Fruit fly (Drosophila melanogaster) whole organism, embryonic: ENCODE results near the gene HHEX.

Source experiments
- Abd-B ChIP-seq: fragments of 200-800 bp; sonication (Bioruptor generic); optimal IDR thresholded peaks from 2 replicates; lab custom pipeline; 2018; ENCODE audit warnings: missing biosample characterization, mild to moderate bottlenecking, missing genetic modification characterization, moderate library complexity
- Aef1 ChIP-seq: fragments of 200-800 bp; sonication (Bioruptor generic); IDR thresholded peaks from 3 replicates; pipeline ENCODE4 v1.3.6; 2022; ENCODE audit warnings: missing biosample characterization, missing genetic modification characterization
- Bgb ChIP-seq: fragments of 200-800 bp; sonication (Bioruptor generic); IDR thresholded peaks from 2 replicates; pipeline ENCODE4 v1.3.6; 2022; ENCODE audit warnings: missing biosample characterization, missing genetic modification characterization; ENCODE audit not compliant: partially characterized antibody
- CG10321 ChIP-seq: fragments of 200-800 bp; sonication (Bioruptor generic); IDR thresholded peaks from 2 replicates; pipeline ENCODE4 v1.3.6; 2022; ENCODE audit warnings: missing biosample characterization, missing genetic modification characterization
- CG10654 ChIP-seq: fragments of 200-800 bp; sonication (Bioruptor generic); optimal IDR thresholded peaks from 2 replicates; lab custom pipeline; 2016; ENCODE audit warnings: missing biosample characterization, missing genetic modification characterization
- CG10959 ChIP-seq: fragments of 200-800 bp; sonication (Bioruptor generic); IDR thresholded peaks from 2 replicates; pipeline ENCODE4 v1.3.6; 2022; ENCODE audit warnings: missing biosample characterization, missing genetic modification characterization
- CG11247 ChIP-seq: fragments of 200-800 bp; sonication (Bioruptor generic); IDR thresholded peaks from 2 replicates; pipeline ENCODE4 v1.3.6; 2022; ENCODE audit warnings: missing biosample characterization, missing genetic modification characterization
- CG12104 ChIP-seq: fragments of 200-800 bp; sonication (Bioruptor generic); optimal IDR thresholded peaks from 3 replicates; lab custom pipeline; 2016; ENCODE audit warnings: missing biosample characterization, missing genetic modification characterization
- CG15601 ChIP-seq: fragments of 200-800 bp; sonication (Bioruptor generic); optimal IDR thresholded peaks from 3 replicates; lab custom pipeline; 2019; ENCODE audit warnings: missing biosample characterization, mild to moderate bottlenecking, missing genetic modification characterization, moderate library complexity
- CG1602 ChIP-seq: fragments of 200-800 bp; sonication (Bioruptor generic); optimal IDR thresholded peaks from 3 replicates; lab custom pipeline; 2016; ENCODE audit warnings: missing biosample characterization, missing genetic modification characterization
- CG2678 ChIP-seq: fragments of 200-800 bp; sonication (Bioruptor generic); optimal IDR thresholded peaks from 3 replicates; lab custom pipeline; 2019; ENCODE audit warnings: missing biosample characterization, mild to moderate bottlenecking, missing genetic modification characterization, moderate library complexity
- CG34376 ChIP-seq: fragments of 200-800 bp; sonication (Bioruptor generic); optimal IDR thresholded peaks from 2 replicates; lab custom pipeline; 2018; ENCODE audit warnings: missing biosample characterization, mild to moderate bottlenecking, missing genetic modification characterization
- CG3995 ChIP-seq: fragments of 200-800 bp; sonication (Bioruptor generic); optimal IDR thresholded peaks from 3 replicates; lab custom pipeline; 2016; ENCODE audit warnings: missing biosample characterization, missing genetic modification characterization
- CG6272 ChIP-seq: fragments of 200-800 bp; sonication (Bioruptor generic); IDR thresholded peaks from 2 replicates; pipeline ENCODE4 v1.3.6; 2022; ENCODE audit warnings: missing biosample characterization, missing genetic modification characterization
- CG6813 ChIP-seq: fragments of 200-800 bp; sonication (Bioruptor generic); optimal IDR thresholded peaks from 2 replicates; lab custom pipeline; 2017; ENCODE audit warnings: missing biosample characterization, missing genetic modification characterization, mild to moderate bottlenecking, moderate library complexity, missing genetic modification reagents
- CG9609 ChIP-seq: fragments of 200-800 bp; sonication (Bioruptor generic); optimal IDR thresholded peaks from 3 replicates; lab custom pipeline; 2016; ENCODE audit warnings: missing biosample characterization, missing genetic modification characterization
- CG9932 ChIP-seq: fragments of 200-800 bp; sonication (Bioruptor generic); IDR thresholded peaks from 2 replicates; pipeline ENCODE4 v1.3.6; 2022; ENCODE audit warnings: missing biosample characterization, missing genetic modification characterization
- CTCF ChIP-seq: fragments of 200-800 bp; sonication (Bioruptor generic); optimal IDR thresholded peaks from 2 replicates; lab custom pipeline; 2017; ENCODE audit warnings: missing biosample characterization, mild to moderate bottlenecking, missing genetic modification characterization, moderate library complexity
- Camta ChIP-seq: fragments of 200-800 bp; sonication (Bioruptor generic); optimal IDR thresholded peaks from 2 replicates; lab custom pipeline; 2016; ENCODE audit warnings: missing biosample characterization, missing genetic modification characterization
- Dek ChIP-seq: fragments of 200-800 bp; sonication (Bioruptor generic); optimal IDR thresholded peaks from 3 replicates; lab custom pipeline; 2019; ENCODE audit warnings: missing biosample characterization, mild to moderate bottlenecking, missing genetic modification characterization, moderate library complexity
- Drgx ChIP-seq: fragments of 200-800 bp; sonication (Bioruptor generic); IDR thresholded peaks from 2 replicates; pipeline ENCODE4 v1.3.6; 2022; ENCODE audit warnings: missing biosample characterization, missing genetic modification characterization
- Ets65A ChIP-seq: fragments of 200-800 bp; sonication (Bioruptor generic); peaks from one replicate; lab custom pipeline; 2016; ENCODE audit warnings: missing biosample characterization, missing genetic modification characterization
- H2.0 ChIP-seq: fragments of 200-800 bp; sonication (Bioruptor generic); IDR thresholded peaks from 2 replicates; pipeline ENCODE4 v1.3.6; 2022; ENCODE audit warnings: missing biosample characterization, missing genetic modification characterization
- NK7.1 ChIP-seq: fragments of 200-800 bp; sonication (Bioruptor generic); optimal IDR thresholded peaks from 3 replicates; lab custom pipeline; 2016; ENCODE audit warnings: missing biosample characterization, missing genetic modification characterization
- Nf-YA ChIP-seq: fragments of 200-800 bp; sonication (Bioruptor generic); IDR thresholded peaks from 2 replicates; pipeline ENCODE4 v1.3.6; 2022; ENCODE audit warnings: missing biosample characterization, missing genetic modification characterization
- Oaz ChIP-seq: fragments of 200-800 bp; sonication (Bioruptor generic); IDR thresholded peaks from 2 replicates; pipeline ENCODE4 v1.3.6; 2022; ENCODE audit warnings: missing biosample characterization, missing genetic modification characterization
- TFAM ChIP-seq: fragments of 200-800 bp; sonication (Bioruptor generic); optimal IDR thresholded peaks from 2 replicates; lab custom pipeline; 2017; ENCODE audit warnings: missing biosample characterization, missing genetic modification characterization, inconsistent platforms
- Taf1 ChIP-seq: fragments of 200-800 bp; sonication (Bioruptor generic); IDR thresholded peaks from 2 replicates; pipeline ENCODE4 v1.3.6; 2022; ENCODE audit warnings: missing biosample characterization, missing genetic modification characterization
- Xbp1 ChIP-seq: fragments of 200-800 bp; sonication (Bioruptor generic); optimal IDR thresholded peaks from 3 replicates; lab custom pipeline; 2016; ENCODE audit warnings: missing biosample characterization, mild to moderate bottlenecking, missing genetic modification characterization
- bab2 ChIP-seq: fragments of 200-800 bp; sonication (Bioruptor generic); optimal IDR thresholded peaks from 2 replicates; lab custom pipeline; 2016; ENCODE audit warnings: missing biosample characterization, missing genetic modification characterization
- cad ChIP-seq: fragments of >200 bp; optimal IDR thresholded peaks from 2 replicates; lab custom pipeline; 2017; ENCODE audit warnings: missing biosample characterization, missing genetic modification characterization
- cas ChIP-seq: fragments of 200-800 bp; sonication (Bioruptor generic); IDR thresholded peaks from 2 replicates; pipeline ENCODE4 v1.3.6; 2022; ENCODE audit warnings: missing biosample characterization, missing genetic modification characterization
- chm ChIP-seq: fragments of 200-800 bp; sonication (Bioruptor generic); IDR thresholded peaks from 2 replicates; pipeline ENCODE4 v1.3.6; 2022; ENCODE audit warnings: missing biosample characterization, missing genetic modification characterization
- crol ChIP-seq: fragments of 200-800 bp; sonication (Bioruptor generic); IDR thresholded peaks from 2 replicates; pipeline ENCODE4 v1.3.6; 2022; ENCODE audit warnings: missing biosample characterization, missing genetic modification characterization
- crp ChIP-seq, 2 experiments: fragments of 200-800 bp; sonication (Bioruptor generic); optimal IDR thresholded peaks; 2 replicates in 1 of 2; 3 replicates in 1 of 2; lab custom pipeline; 2017; ENCODE audit warnings: missing biosample characterization in 2 of 2, missing genetic modification characterization in 2 of 2, mild to moderate bottlenecking in 1 of 2, moderate library complexity in 1 of 2
- da ChIP-seq: fragments of 200-800 bp; sonication (Bioruptor generic); optimal IDR thresholded peaks from 2 replicates; lab custom pipeline; 2016; ENCODE audit warnings: missing biosample characterization, missing genetic modification characterization
- eve ChIP-seq, 2 experiments: fragments of >200 bp; optimal IDR thresholded peaks; 2 replicates each; lab custom pipeline; 2017; ENCODE audit warnings: missing biosample characterization in 2 of 2, missing genetic modification characterization in 2 of 2
- ind ChIP-seq: fragments of 200-800 bp; sonication (Bioruptor generic); optimal IDR thresholded peaks from 3 replicates; lab custom pipeline; 2016; ENCODE audit warnings: missing biosample characterization, missing genetic modification characterization
- inv ChIP-seq: fragments of 200-800 bp; sonication (Bioruptor generic); IDR thresholded peaks from 2 replicates; pipeline ENCODE4 v1.3.6; 2022; ENCODE audit warnings: missing biosample characterization, missing genetic modification characterization; ENCODE audit not compliant: partially characterized antibody
- jigr1 ChIP-seq: fragments of 200-800 bp; sonication (Bioruptor generic); IDR thresholded peaks from 3 replicates; pipeline ENCODE4 v1.3.6; 2022; ENCODE audit warnings: missing biosample characterization, missing genetic modification characterization
- kah ChIP-seq: fragments of 200-800 bp; sonication (Bioruptor generic); optimal IDR thresholded peaks from 2 replicates; lab custom pipeline; 2018; ENCODE audit warnings: missing biosample characterization, mild to moderate bottlenecking, missing genetic modification characterization
- kay ChIP-seq: fragments of 200-800 bp; sonication (Bioruptor generic); optimal IDR thresholded peaks from 2 replicates; lab custom pipeline; 2016; ENCODE audit warnings: missing biosample characterization, missing genetic modification characterization
- lilli ChIP-seq: fragments of 200-800 bp; sonication (Bioruptor generic); optimal IDR thresholded peaks from 3 replicates; lab custom pipeline; 2016; ENCODE audit warnings: missing biosample characterization, missing genetic modification characterization
- p53 ChIP-seq: fragments of 200-800 bp; sonication (Bioruptor generic); optimal IDR thresholded peaks from 2 replicates; lab custom pipeline; 2016; ENCODE audit warnings: missing biosample characterization, missing genetic modification characterization
- prd ChIP-seq, 3 experiments: fragments of >200 bp in 2 of 3; fragments of 200-800 bp in 1 of 3; sonication (Bioruptor generic) in 1 of 3; optimal IDR thresholded peaks in 2 of 3; IDR thresholded peaks in 1 of 3; 2 replicates in 2 of 3; 3 replicates in 1 of 3; pipeline versions ENCODE4 v1.3.6 to Lab custom; 2017 to 2022; ENCODE audit warnings: missing biosample characterization in 1 of 3, missing genetic modification characterization in 1 of 3
- sug ChIP-seq: fragments of 200-800 bp; optimal IDR thresholded peaks from 2 replicates; lab custom pipeline; 2019; ENCODE audit warnings: missing biosample characterization, mild to moderate bottlenecking, missing genetic modification characterization, moderate library complexity
- tll ChIP-seq, 2 experiments: fragments of 200-800 bp in 1 of 2; fragments of >200 bp in 1 of 2; sonication (Bioruptor generic) in 1 of 2; optimal IDR thresholded peaks; 2 replicates each; lab custom pipeline; 2017 to 2019; ENCODE audit warnings: missing biosample characterization in 2 of 2, missing genetic modification characterization in 2 of 2, mild to moderate bottlenecking in 1 of 2, moderate library complexity in 1 of 2
- tna ChIP-seq: fragments of 200-800 bp; sonication (Bioruptor generic); IDR thresholded peaks from 2 replicates; pipeline ENCODE4 v1.3.6; 2022; ENCODE audit warnings: missing biosample characterization, missing genetic modification characterization; ENCODE audit not compliant: partially characterized antibody
- vvl ChIP-seq: fragments of 200-800 bp; sonication (Bioruptor generic); IDR thresholded peaks from 2 replicates; pipeline ENCODE4 v1.3.6; 2022; ENCODE audit warnings: missing biosample characterization, missing genetic modification characterization
- zf30C ChIP-seq: fragments of 200-800 bp; sonication (Bioruptor generic); optimal IDR thresholded peaks from 3 replicates; lab custom pipeline; 2018; ENCODE audit warnings: missing biosample characterization, mild to moderate bottlenecking, missing genetic modification characterization

The HHEX gene

DNA sequence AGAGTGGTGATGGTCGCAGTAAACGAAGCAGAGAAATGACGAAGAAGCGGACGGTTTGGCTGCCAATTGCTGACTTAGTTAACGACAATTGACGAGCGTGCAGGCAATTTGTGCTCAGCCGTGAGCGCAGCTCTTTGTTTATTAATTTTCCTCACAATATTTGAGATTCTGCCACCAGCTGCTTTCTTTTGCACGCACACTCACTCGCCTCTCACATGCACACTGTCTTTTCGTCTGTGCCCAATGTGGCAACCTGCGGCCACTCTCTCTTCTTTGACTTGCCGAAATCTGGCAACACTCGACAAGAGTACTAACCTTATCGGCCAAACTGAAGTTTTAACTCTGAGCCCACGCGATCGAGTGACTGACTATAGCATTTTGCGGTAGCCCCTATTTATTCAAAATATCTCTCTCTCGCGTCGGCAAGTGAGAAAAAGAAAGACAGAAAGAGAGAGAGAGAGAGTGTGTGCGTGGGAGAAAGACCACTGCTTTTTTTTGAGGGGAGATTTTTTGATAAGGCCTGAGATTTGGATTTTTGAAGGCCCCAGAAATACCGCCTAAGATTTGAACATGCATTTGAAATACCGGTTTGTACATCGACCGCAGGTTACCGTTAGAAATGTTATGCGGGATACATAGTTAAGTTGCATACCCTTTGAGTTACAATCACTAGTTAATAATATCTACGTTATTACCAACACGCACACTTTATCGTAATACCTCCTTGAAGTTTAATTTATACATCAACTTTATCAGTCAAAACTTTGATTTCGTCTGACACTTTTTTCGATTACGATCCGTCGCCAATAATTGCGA lies 20.1 kb downstream of the HHEX start, which contains the start of gene Mvl (continued):
- peak; percentile 9 for TF ChIP-seq zf30C (GFP tag; lab: Kevin White, UChicago)
- TF ChIP-seq Taf1 (GFP tag; lab: Robert Waterston, UW) = no peak
- peak; percentile 48; the same call in 1 of the 2 replicates for TF ChIP-seq Bgb
- peak in 1 of 2 experiments; percentile 73 for TF ChIP-seq eve (GFP tag; optimal IDR thresholded peaks at IDR 0.05; lab: Kevin White, UChicago)
- TF ChIP-seq tll (GFP tag; optimal IDR thresholded peaks at IDR 0.05; lab: Kevin White, UChicago) = peak in 1 of 2 experiments; percentile 82
- TF ChIP-seq da (GFP tag; lab: Kevin White, UChicago) = no peak
- no peak for TF ChIP-seq Camta (GFP tag; lab: Kevin White, UChicago)
- TF ChIP-seq Drgx (GFP tag; lab: Robert Waterston, UW) = no peak
- TF ChIP-seq CG34376 = peak; percentile 65
- no peak for TF ChIP-seq CG3995 (GFP tag; lab: Kevin White, UChicago)
- TF ChIP-seq CG12104 = no peak
- no peak for TF ChIP-seq CG11247 (GFP tag; lab: Robert Waterston, UW)
- TF ChIP-seq Nf-YA = no peak
- TF ChIP-seq vvl = no peak; the same call in 1 of the 2 replicates
- TF ChIP-seq TFAM (GFP tag; lab: Kevin White, UChicago) = no peak
- no peak for TF ChIP-seq prd (optimal IDR thresholded peaks at IDR 0.05; lab: Kevin White, UChicago)
- no peak for TF ChIP-seq prd (GFP tag; IDR thresholded peaks at IDR 0.05; lab: Robert Waterston, UW)
- peak; percentile 62 for TF ChIP-seq sug (tag; lab: Kevin White, UChicago)
- no peak for TF ChIP-seq Aef1 (GFP tag; lab: Robert Waterston, UW)
- TF ChIP-seq p53 (GFP tag; lab: Kevin White, UChicago) = no peak
- peak in 1 of 2 experiments; percentile 72 for TF ChIP-seq crp (GFP tag; optimal IDR thresholded peaks at IDR 0.05; lab: Kevin White, UChicago)
- TF ChIP-seq jigr1 (GFP tag; lab: Robert Waterston, UW) = no peak
- TF ChIP-seq kah = peak; percentile 26
- peak; percentile 47 for TF ChIP-seq kay (GFP tag; lab: Kevin White, UChicago)
- no peak for TF ChIP-seq Oaz (GFP tag; lab: Robert Waterston, UW)
- TF ChIP-seq Xbp1 (GFP tag; lab: Kevin White, UChicago) = no peak
- TF ChIP-seq CG10321 (GFP tag; lab: Robert Waterston, UW) = peak; percentile 91
- peak; percentile 30 for TF ChIP-seq CTCF (GFP tag; lab: Kevin White, UChicago)
- TF ChIP-seq CG9932 = no peak
- no peak for TF ChIP-seq CG10959 (GFP tag; lab: Robert Waterston, UW)
- no peak for TF ChIP-seq Dek
- peak; percentile 29 for TF ChIP-seq lilli (GFP tag; lab: Kevin White, UChicago)
- TF ChIP-seq Abd-B (GFP tag; lab: Kevin White, UChicago) = no peak
- 0 out of 2 replicates have a peak, but pooled peaks have one; percentile 19 for TF ChIP-seq tna
- TF ChIP-seq crol = no peak
- no peak for TF ChIP-seq NK7.1 (GFP tag; lab: Kevin White, UChicago)
- 0 out of 2 replicates have a peak, but pooled peaks have one; percentile 15 for TF ChIP-seq inv (GFP tag; lab: Robert Waterston, UW)
- no peak for TF ChIP-seq CG6813 (GFP tag; lab: Kevin White, UChicago)
- no peak for TF ChIP-seq CG9609 (GFP tag; lab: Kevin White, UChicago)
- no peak for TF ChIP-seq H2.0
- no peak for TF ChIP-seq CG10654 (GFP tag; lab: Kevin White, UChicago)
- TF ChIP-seq CG1602 (GFP tag; lab: Kevin White, UChicago) = no peak
- TF ChIP-seq CG2678 (tag; lab: Kevin White, UChicago) = no peak
- TF ChIP-seq Ets65A = no peak
- TF ChIP-seq chm (GFP tag; lab: Robert Waterston, UW) = peak; percentile 55; the same call in 1 of the 2 replicates
- TF ChIP-seq cad (GFP tag; lab: Kevin White, UChicago) = no peak
- no peak for TF ChIP-seq bab2 (GFP tag; lab: Kevin White, UChicago)
- no peak for TF ChIP-seq cas (GFP tag; lab: Robert Waterston, UW)
- no peak for TF ChIP-seq ind (GFP tag; lab: Kevin White, UChicago)
- TF ChIP-seq CG15601 = peak; percentile 20
- no peak for TF ChIP-seq CG6272
